Fruit fly (Drosophila melanogaster): Measurements from ENCODE around the gene pnr.

Gene pnr

dm6 chr3R:16025587-16026223 is at the start of gene pnr:
pnr (plus strand) TSS chr3R:16026079.
- TF ChIP-seq Sox14 (GFP tag; optimal IDR thresholded peaks at IDR 0.05) (no peak), net (GFP tag; optimal IDR thresholded peaks at IDR 0.05) (peak; percentile 13), ss (GFP tag; optimal IDR thresholded peaks at IDR 0.05) (peak in 1 of 2 experiments; percentile 17), Eip75B (GFP tag; optimal IDR thresholded peaks at IDR 0.05) (peak; percentile 5), Eip78C (GFP tag) (peak; percentile 78), Sox102F (GFP tag; optimal IDR thresholded peaks at IDR 0.05) (peak; percentile 14), CG15336 (GFP tag; IDR thresholded peaks at IDR 0.05) (0 out of 2 replicates have a peak, but pooled peaks have one; percentile 12), fkh (GFP tag; optimal IDR thresholded peaks at IDR 0.05) (peak; percentile 94), CG34406 (GFP tag; optimal IDR thresholded peaks at IDR 0.05) (peak; percentile 7), CG10669 (GFP tag; optimal IDR thresholded peaks at IDR 0.05) (no peak), esn (GFP tag; optimal IDR thresholded peaks at IDR 0.05) (peak; percentile 29), fd59A (GFP tag; optimal IDR thresholded peaks at IDR 0.05) (no peak), dsx (GFP tag; optimal IDR thresholded peaks at IDR 0.05; ENCODE audit: poor library complexity, severe bottlenecking) (peak; percentile 27), spab (GFP tag; optimal IDR thresholded peaks at IDR 0.05) (no peak), CG1621 (tag; optimal IDR thresholded peaks at IDR 0.05) (peak; percentile 5), Met (GFP tag; optimal IDR thresholded peaks at IDR 0.05) (peak; percentile 11), CG6163 (GFP tag; IDR thresholded peaks at IDR 0.05) (peak; percentile 68; the same call in 2 of the 3 replicates), vri (GFP tag; optimal IDR thresholded peaks at IDR 0.05) (peak; percentile 54), CG7368 (GFP tag; optimal IDR thresholded peaks at IDR 0.05) (peak; percentile 4), cyc (GFP tag; optimal IDR thresholded peaks at IDR 0.05) (no peak), CG3919 (GFP tag; optimal IDR thresholded peaks at IDR 0.05) (peak; percentile 23)

dm6 chr3R:15983541-15984229 is 42.2 kb upstream of the pnr start:
- TF ChIP-seq CG6854 (GFP tag; optimal IDR thresholded peaks at IDR 0.05): no peak
- TF ChIP-seq svp (GFP tag): peak; percentile 57
- no peak for TF ChIP-seq Eip78C (GFP tag)
- no peak for TF ChIP-seq CG10669 (GFP tag; optimal IDR thresholded peaks at IDR 0.05)
- peak; percentile 69 for TF ChIP-seq fkh (GFP tag; optimal IDR thresholded peaks at IDR 0.05)
- TF ChIP-seq Lpt (GFP tag; optimal IDR thresholded peaks at IDR 0.05): no peak
- TF ChIP-seq dsx (GFP tag; optimal IDR thresholded peaks at IDR 0.05; ENCODE audit: poor library complexity, severe bottlenecking): no peak
- no peak for TF ChIP-seq Sox14 (GFP tag; optimal IDR thresholded peaks at IDR 0.05)
- TF ChIP-seq salr (GFP tag; optimal IDR thresholded peaks at IDR 0.05): no peak
- TF ChIP-seq CG9139 (GFP tag; optimal IDR thresholded peaks at IDR 0.05): no peak
- no peak for TF ChIP-seq spab (GFP tag; optimal IDR thresholded peaks at IDR 0.05)
- TF ChIP-seq net (GFP tag; optimal IDR thresholded peaks at IDR 0.05): no peak
- TF ChIP-seq ss (GFP tag; optimal IDR thresholded peaks at IDR 0.05): no peak
- TF ChIP-seq Sox15 (GFP tag; optimal IDR thresholded peaks at IDR 0.05): no peak

- TF ChIP-seq esn (GFP tag; optimal IDR thresholded peaks at IDR 0.05) (peak; percentile 87), acj6 (GFP tag; optimal IDR thresholded peaks at IDR 0.05) (peak; percentile 77), pdm3 (GFP tag; optimal IDR thresholded peaks at IDR 0.05) (peak; percentile 78), Hr4 (GFP tag; optimal IDR thresholded peaks at IDR 0.05) (peak; percentile 77), CG6808 (GFP tag; optimal IDR thresholded peaks at IDR 0.05) (peak; percentile 81), Blimp-1 (GFP tag; optimal IDR thresholded peaks at IDR 0.05) (peak; percentile 32), lz (GFP tag; optimal IDR thresholded peaks at IDR 0.05) (peak; percentile 70), CG8319 (GFP tag; optimal IDR thresholded peaks at IDR 0.05) (peak; percentile 58), spab (GFP tag; optimal IDR thresholded peaks at IDR 0.05) (peak; percentile 80), fd59A (GFP tag; optimal IDR thresholded peaks at IDR 0.05) (peak; percentile 63), CG11294 (GFP tag; IDR thresholded peaks at IDR 0.05) (peak; percentile 42; the same call in 1 of the 2 replicates), dac (GFP tag; optimal IDR thresholded peaks at IDR 0.05) (peak; percentile 57), eg (GFP tag; IDR thresholded peaks at IDR 0.05) (peak; percentile 81), Lpt (GFP tag; optimal IDR thresholded peaks at IDR 0.05) (peak; percentile 70), CG31627 (GFP tag; optimal IDR thresholded peaks at IDR 0.05) (peak; percentile 71), CG32006 (GFP tag; optimal IDR thresholded peaks at IDR 0.05) (peak; percentile 81), ss (GFP tag; optimal IDR thresholded peaks at IDR 0.05) (peak; percentile 84 to 88), Eip93F (GFP tag; optimal IDR thresholded peaks at IDR 0.05) (no peak), CG16779 (tag; optimal IDR thresholded peaks at IDR 0.05) (peak; percentile 71), Gug (GFP tag; IDR thresholded peaks at IDR 0.05) (peak; percentile 79), CG11902 (GFP tag; optimal IDR thresholded peaks at IDR 0.05) (peak; percentile 36), net (GFP tag; optimal IDR thresholded peaks at IDR 0.05) (peak; percentile 70), CG15336 (GFP tag; IDR thresholded peaks at IDR 0.05) (peak; percentile 83)
Observed at dm6 chr3R:15984483-15985118, 41.3 kb upstream of the pnr start.

All from whole organism, prepupa.